Fruit fly (Drosophila melanogaster) whole organism, embryonic: Measurements from ENCODE around the gene trr.

Experiments
- CG11093 ChIP-seq: fragments of 200-800 bp; sonication (Bioruptor generic); IDR thresholded peaks from 3 replicates; pipeline ENCODE4 v1.3.6; 2022; ENCODE audit warnings: missing biosample characterization, missing genetic modification characterization
- CG13775 ChIP-seq: fragments of 200-800 bp; sonication (Bioruptor generic); optimal IDR thresholded peaks from 3 replicates; lab custom pipeline; 2017; ENCODE audit warnings: missing biosample characterization, mild to moderate bottlenecking, missing genetic modification characterization
- CG14014 ChIP-seq: fragments of 200-800 bp; sonication (Bioruptor generic); IDR thresholded peaks from 2 replicates; pipeline ENCODE4 v1.3.6; 2022; ENCODE audit warnings: missing biosample characterization, missing genetic modification characterization
- CG14860 ChIP-seq: fragments of 200-800 bp; sonication (Bioruptor generic); IDR thresholded peaks from 3 replicates; pipeline ENCODE4 v1.3.6; 2022; ENCODE audit warnings: missing biosample characterization, missing genetic modification characterization; ENCODE audit not compliant: partially characterized antibody
- CG1529 ChIP-seq: fragments of 200-800 bp; sonication (Bioruptor generic); optimal IDR thresholded peaks from 3 replicates; lab custom pipeline; 2018; ENCODE audit warnings: missing biosample characterization, missing genetic modification characterization
- CG17186 ChIP-seq: fragments of 200-800 bp; sonication (Bioruptor generic); optimal IDR thresholded peaks from 3 replicates; lab custom pipeline; 2017; ENCODE audit warnings: missing biosample characterization, missing genetic modification reagents, missing genetic modification characterization
- CG17361 ChIP-seq: fragments of 200-800 bp; sonication (Bioruptor generic); IDR thresholded peaks from 3 replicates; pipeline ENCODE4 v1.3.6; 2022; ENCODE audit warnings: missing biosample characterization, missing genetic modification characterization
- CG2129 ChIP-seq: fragments of 200-800 bp; sonication (Bioruptor generic); IDR thresholded peaks from 2 replicates; pipeline ENCODE4 v1.3.6; 2022; ENCODE audit warnings: missing biosample characterization, missing genetic modification characterization; ENCODE audit not compliant: partially characterized antibody
- CG3163 ChIP-seq: fragments of 200-800 bp; sonication (Bioruptor generic); optimal IDR thresholded peaks from 3 replicates; lab custom pipeline; 2016; ENCODE audit warnings: missing biosample characterization, missing genetic modification characterization
- CG4360 ChIP-seq: fragments of 200-800 bp; sonication (Bioruptor generic); IDR thresholded peaks from 2 replicates; pipeline ENCODE4 v1.3.6; 2022; ENCODE audit warnings: missing biosample characterization, missing genetic modification characterization
- CG4820 ChIP-seq: fragments of 200-800 bp; sonication (Bioruptor generic); optimal IDR thresholded peaks from 3 replicates; lab custom pipeline; 2016; ENCODE audit warnings: missing biosample characterization, missing genetic modification characterization
- CG6272 ChIP-seq: fragments of 200-800 bp; sonication (Bioruptor generic); IDR thresholded peaks from 2 replicates; pipeline ENCODE4 v1.3.6; 2022; ENCODE audit warnings: missing biosample characterization, missing genetic modification characterization
- CG7963 ChIP-seq: fragments of 200-800 bp; sonication (Bioruptor generic); IDR thresholded peaks from 3 replicates; pipeline ENCODE4 v1.3.6; 2022; ENCODE audit warnings: missing biosample characterization, missing genetic modification characterization; ENCODE audit not compliant: partially characterized antibody
- CG8359 ChIP-seq: fragments of 200-800 bp; sonication (Bioruptor generic); optimal IDR thresholded peaks from 2 replicates; lab custom pipeline; 2017; ENCODE audit warnings: missing biosample characterization, mild to moderate bottlenecking, missing genetic modification characterization, borderline replicate concordance
- CG8924 ChIP-seq: fragments of 200-800 bp; optimal IDR thresholded peaks from 3 replicates; lab custom pipeline; 2019; ENCODE audit warnings: missing biosample characterization, mild to moderate bottlenecking, missing genetic modification characterization, moderate library complexity
- CG9797 ChIP-seq: fragments of 200-800 bp; sonication (Bioruptor generic); optimal IDR thresholded peaks from 3 replicates; lab custom pipeline; 2018; ENCODE audit warnings: missing biosample characterization, mild to moderate bottlenecking, missing genetic modification characterization
- D19B ChIP-seq: fragments of 200-800 bp; sonication (Bioruptor generic); optimal IDR thresholded peaks from 2 replicates; lab custom pipeline; 2017; ENCODE audit warnings: missing biosample characterization, mild to moderate bottlenecking, missing genetic modification characterization
- Dad ChIP-seq: fragments of 200-800 bp; sonication (Bioruptor generic); optimal IDR thresholded peaks from 3 replicates; lab custom pipeline; 2016; ENCODE audit warnings: missing biosample characterization, missing genetic modification characterization
- Dp ChIP-seq: fragments of 200-800 bp; sonication (Bioruptor generic); optimal IDR thresholded peaks from 2 replicates; lab custom pipeline; 2018; ENCODE audit warnings: missing biosample characterization, mild to moderate bottlenecking, missing genetic modification characterization, moderate library complexity
- Elba2 ChIP-seq: fragments of 200-800 bp; sonication (Bioruptor generic); optimal IDR thresholded peaks from 3 replicates; lab custom pipeline; 2016; ENCODE audit warnings: missing biosample characterization, missing genetic modification characterization
- H2.0 ChIP-seq: fragments of 200-800 bp; sonication (Bioruptor generic); IDR thresholded peaks from 2 replicates; pipeline ENCODE4 v1.3.6; 2022; ENCODE audit warnings: missing biosample characterization, missing genetic modification characterization
- HLH3B ChIP-seq: fragments of 200-800 bp; sonication (Bioruptor generic); IDR thresholded peaks from 2 replicates; pipeline ENCODE4 v1.3.6; 2022; ENCODE audit warnings: missing biosample characterization, missing genetic modification characterization
- HmgZ ChIP-seq: fragments of 200-800 bp; sonication (Bioruptor generic); optimal IDR thresholded peaks from 2 replicates; lab custom pipeline; 2018; ENCODE audit warnings: missing biosample characterization, mild to moderate bottlenecking, missing genetic modification characterization
- Hr3 ChIP-seq: fragments of 200-800 bp; sonication (Bioruptor generic); optimal IDR thresholded peaks from 3 replicates; lab custom pipeline; 2016; ENCODE audit warnings: missing biosample characterization, missing genetic modification characterization
- Kr ChIP-seq: fragments of 200-800 bp; sonication (Bioruptor generic); optimal IDR thresholded peaks from 2 replicates; lab custom pipeline; 2017; ENCODE audit warnings: missing biosample characterization, mild to moderate bottlenecking, missing genetic modification characterization
- MBD-R2 ChIP-seq: fragments of 200-800 bp; sonication (Bioruptor generic); IDR thresholded peaks from 2 replicates; pipeline ENCODE4 v1.3.6; 2022; ENCODE audit warnings: missing biosample characterization, missing genetic modification characterization
- Mad ChIP-seq: fragments of 200-800 bp; sonication (Bioruptor generic); optimal IDR thresholded peaks from 2 replicates; lab custom pipeline; 2016; ENCODE audit warnings: missing biosample characterization, missing genetic modification characterization
- Oli ChIP-seq: fragments of 200-800 bp; sonication (Bioruptor generic); optimal IDR thresholded peaks from 2 replicates; lab custom pipeline; 2018; ENCODE audit warnings: missing biosample characterization, mild to moderate bottlenecking, missing genetic modification characterization, moderate library complexity
- Opbp ChIP-seq: fragments of 200-800 bp; sonication (Bioruptor generic); IDR thresholded peaks from 3 replicates; pipeline ENCODE4 v1.3.6; 2022; ENCODE audit warnings: missing biosample characterization, missing genetic modification characterization; ENCODE audit not compliant: partially characterized antibody
- PHDP ChIP-seq: fragments of 200-800 bp; sonication (Bioruptor generic); optimal IDR thresholded peaks from 3 replicates; lab custom pipeline; 2018; ENCODE audit warnings: missing biosample characterization, mild to moderate bottlenecking, missing genetic modification characterization, moderate library complexity
- Scr ChIP-seq: fragments of 200-800 bp; sonication (Bioruptor generic); IDR thresholded peaks from 2 replicates; pipeline ENCODE4 v1.3.6; 2022; ENCODE audit warnings: missing biosample characterization, missing genetic modification characterization; ENCODE audit not compliant: partially characterized antibody
- Side ChIP-seq: fragments of 200-800 bp; sonication (Bioruptor generic); optimal IDR thresholded peaks from 2 replicates; lab custom pipeline; 2016; ENCODE audit warnings: missing biosample characterization, missing genetic modification characterization
- Ssrp ChIP-seq: fragments of 200-800 bp; sonication (Bioruptor generic); optimal IDR thresholded peaks from 2 replicates; lab custom pipeline; 2018; ENCODE audit warnings: missing biosample characterization, mild to moderate bottlenecking, missing genetic modification characterization, moderate library complexity
- ap ChIP-seq: fragments of 200-800 bp; sonication (Bioruptor generic); IDR thresholded peaks from 2 replicates; pipeline ENCODE4 v1.3.6; 2022; ENCODE audit warnings: missing biosample characterization, missing genetic modification characterization
- bowl ChIP-seq: fragments of 200-800 bp; sonication (Bioruptor generic); IDR thresholded peaks from 2 replicates; pipeline ENCODE4 v1.3.6; 2022; ENCODE audit warnings: missing biosample characterization, missing genetic modification characterization
- cato ChIP-seq: fragments of 200-800 bp; sonication (Bioruptor generic); optimal IDR thresholded peaks from 2 replicates; lab custom pipeline; 2016; ENCODE audit warnings: missing biosample characterization, missing genetic modification characterization, borderline replicate concordance
- ewg ChIP-seq: fragments of 200-800 bp; sonication (Bioruptor generic); optimal IDR thresholded peaks from 3 replicates; lab custom pipeline; 2017; ENCODE audit warnings: mild to moderate bottlenecking, missing biosample characterization, missing genetic modification reagents, missing genetic modification characterization
- eyg ChIP-seq: fragments of 200-800 bp; sonication (Bioruptor generic); optimal IDR thresholded peaks from 3 replicates; lab custom pipeline; 2016; ENCODE audit warnings: missing biosample characterization, missing genetic modification characterization
- hb ChIP-seq: fragments of 200-800 bp; sonication (Bioruptor generic); IDR thresholded peaks from 3 replicates; pipeline ENCODE4 v1.3.6; 2022; ENCODE audit warnings: missing biosample characterization, missing genetic modification characterization; ENCODE audit not compliant: partially characterized antibody
- ind ChIP-seq: fragments of 200-800 bp; sonication (Bioruptor generic); optimal IDR thresholded peaks from 3 replicates; lab custom pipeline; 2016; ENCODE audit warnings: missing biosample characterization, missing genetic modification characterization
- lbe ChIP-seq: fragments of 200-800 bp; sonication (Bioruptor generic); optimal IDR thresholded peaks from 2 replicates; lab custom pipeline; 2016; ENCODE audit warnings: missing biosample characterization, mild to moderate bottlenecking, missing genetic modification characterization
- maf-S ChIP-seq: fragments of 200-800 bp; sonication (Bioruptor generic); optimal IDR thresholded peaks from 2 replicates; lab custom pipeline; 2016; ENCODE audit warnings: missing biosample characterization, missing genetic modification characterization
- otp ChIP-seq: fragments of 200-800 bp; sonication (Bioruptor generic); IDR thresholded peaks from 3 replicates; pipeline ENCODE4, ENCODE4 v1.3.6; 2022; ENCODE audit warnings: missing biosample characterization, missing genetic modification characterization
- pho ChIP-seq: fragments of 200-800 bp; sonication (Bioruptor generic); optimal IDR thresholded peaks from 2 replicates; lab custom pipeline; 2016; ENCODE audit warnings: missing biosample characterization, missing genetic modification characterization
- ranshi ChIP-seq: fragments of 200-800 bp; sonication (Bioruptor generic); IDR thresholded peaks from 2 replicates; pipeline ENCODE4 v1.3.6; 2022; ENCODE audit warnings: missing biosample characterization, missing genetic modification characterization
- sc ChIP-seq, 3 experiments: fragments of >200 bp in 2 of 3; fragments of 200-800 bp in 1 of 3; sonication (Bioruptor generic) in 1 of 3; optimal IDR thresholded peaks; 2 replicates in 2 of 3; 3 replicates in 1 of 3; lab custom pipeline; 2017; ENCODE audit warnings: mild to moderate bottlenecking in 1 of 3, missing biosample characterization in 1 of 3, missing genetic modification characterization in 1 of 3, missing genetic modification reagents in 1 of 3
- stwl ChIP-seq: fragments of 200-800 bp; sonication (Bioruptor generic); optimal IDR thresholded peaks from 3 replicates; lab custom pipeline; 2018; ENCODE audit warnings: missing biosample characterization, mild to moderate bottlenecking, missing genetic modification characterization, moderate library complexity
- tgo ChIP-seq: fragments of 200-800 bp; sonication (Bioruptor generic); IDR thresholded peaks from 3 replicates; pipeline ENCODE4 v1.3.6; 2022; ENCODE audit warnings: missing biosample characterization, missing genetic modification characterization
- tin ChIP-seq: fragments of 200-800 bp; sonication (Bioruptor generic); optimal IDR thresholded peaks from 3 replicates; lab custom pipeline; 2016; ENCODE audit warnings: missing biosample characterization, missing genetic modification characterization
- zen2 ChIP-seq: fragments of 200-800 bp; sonication (Bioruptor generic); IDR thresholded peaks from 3 replicates; pipeline ENCODE4 v1.3.6; 2022; ENCODE audit warnings: missing biosample characterization, missing genetic modification characterization; ENCODE audit not compliant: partially characterized antibody

trr gene

dm6 chrX:1868586-1869111 is 21.1 kb downstream of the trr start, which contains the start of the genes CG14803 and Pex5 (continued):
- TF ChIP-seq D19B (GFP tag; lab: Kevin White, UChicago) (no peak), Side (GFP tag; lab: Kevin White, UChicago) (no peak), Scr (GFP tag; lab: Robert Waterston, UW) (peak; percentile 63), sc (optimal IDR thresholded peaks at IDR 0.05; lab: Kevin White, UChicago) (no peak), sc (GFP tag; optimal IDR thresholded peaks at IDR 0.05; lab: Kevin White, UChicago) (no peak), CG6272 (GFP tag; lab: Robert Waterston, UW) (no peak), CG4820 (GFP tag; lab: Kevin White, UChicago) (no peak), MBD-R2 (GFP tag; lab: Robert Waterston, UW) (peak; percentile 92), ap (GFP tag; lab: Robert Waterston, UW) (no peak), Kr (GFP tag; lab: Kevin White, UChicago) (no peak), CG14014 (GFP tag; lab: Robert Waterston, UW) (no peak), Mad (GFP tag; lab: Kevin White, UChicago) (no peak), zen2 (peak; percentile 56; the same call in 2 of the 3 replicates), CG4360 (GFP tag; lab: Robert Waterston, UW) (no peak), Opbp (peak; percentile 67; the same call in 2 of the 3 replicates), otp (GFP tag; lab: Robert Waterston, UW) (no peak), bowl (GFP tag; lab: Robert Waterston, UW) (no peak), Elba2 (GFP tag; lab: Kevin White, UChicago) (peak; percentile 37), tgo (GFP tag; lab: Robert Waterston, UW) (no peak), hb (GFP tag; lab: Robert Waterston, UW) (peak; percentile 54; the same call in 2 of the 3 replicates), Oli (no peak), CG8924 (tag; lab: Kevin White, UChicago) (no peak), HLH3B (no peak), maf-S (no peak), pho (GFP tag; lab: Kevin White, UChicago) (no peak), eyg (GFP tag; lab: Kevin White, UChicago) (no peak), Dad (GFP tag; lab: Kevin White, UChicago) (no peak), stwl (peak; percentile 82), CG11093 (GFP tag; lab: Robert Waterston, UW) (no peak), CG1529 (GFP tag; lab: Kevin White, UChicago) (no peak), cato (GFP tag; lab: Kevin White, UChicago) (no peak), CG8359 (GFP tag; lab: Kevin White, UChicago) (no peak), CG9797 (GFP tag; lab: Kevin White, UChicago) (peak; percentile 3), CG14860 (GFP tag; lab: Robert Waterston, UW) (peak; percentile 52; the same call in 1 of the 3 replicates), CG17361 (GFP tag; lab: Robert Waterston, UW) (no peak), Ssrp (tag; lab: Kevin White, UChicago) (no peak), HmgZ (peak; percentile 27), Hr3 (GFP tag; lab: Kevin White, UChicago) (no peak), CG7963 (peak; percentile 67; the same call in 1 of the 3 replicates), CG2129 (GFP tag; lab: Robert Waterston, UW) (no peak), CG17186 (GFP tag; lab: Kevin White, UChicago) (no peak), tin (GFP tag; lab: Kevin White, UChicago) (no peak), CG13775 (GFP tag; lab: Kevin White, UChicago) (no peak), ranshi (no peak), PHDP (no peak), ind (no peak), lbe (GFP tag; lab: Kevin White, UChicago) (no peak), Dp (peak; percentile 76), CG3163 (GFP tag; lab: Kevin White, UChicago) (no peak), H2.0 (GFP tag; lab: Robert Waterston, UW) (0 out of 2 replicates have a peak, but pooled peaks have one; percentile 14), ewg (GFP tag; lab: Kevin White, UChicago) (no peak)
